Worm (Caenorhabditis elegans) whole organism, L1 larva: Measurements from ENCODE around the gene ZC178.2.

Source experiments
- C04F5.9 ChIP-seq: sonication (generic microtip); optimal IDR thresholded peaks from 2 replicates; lab custom pipeline; 2016; ENCODE audit warnings: missing genetic modification characterization, missing compliant biosample characterization
- C16A3.4 ChIP-seq: fragments of 150-350 bp; optimal IDR thresholded peaks from 2 replicates; lab custom pipeline; 2014; ENCODE audit warnings: missing biosample characterization, missing genetic modification characterization
- F16B12.6 ChIP-seq: fragments of 150-350 bp; optimal IDR thresholded peaks from 2 replicates; lab custom pipeline; 2014; ENCODE audit warnings: missing biosample characterization, missing genetic modification characterization
- Y116A8C.19 ChIP-seq: sonication (generic microtip); optimal IDR thresholded peaks from 2 replicates; lab custom pipeline; 2016; ENCODE audit warnings: missing compliant biosample characterization, missing genetic modification characterization, borderline replicate concordance
- alr-1 ChIP-seq: fragments of 200-800 bp; sonication (Bioruptor generic); optimal IDR thresholded peaks from 2 replicates; lab custom pipeline; 2018; ENCODE audit warnings: borderline replicate concordance, mild to moderate bottlenecking, missing genetic modification characterization, missing compliant biosample characterization
- aly-2 ChIP-seq: fragments of 150-350 bp; optimal IDR thresholded peaks from 2 replicates; lab custom pipeline; 2014; ENCODE audit warnings: missing biosample characterization, missing genetic modification characterization
- ama-1 ChIP-seq: fragments of 150-350 bp; optimal IDR thresholded peaks from 2 replicates; lab custom pipeline; 2014
- blmp-1 ChIP-seq: fragments of 150-350 bp; optimal IDR thresholded peaks from 2 replicates; lab custom pipeline; 2014; ENCODE audit warnings: missing biosample characterization, missing genetic modification characterization
- ceh-63 ChIP-seq: fragments of 200-800 bp; sonication (Bioruptor generic); optimal IDR thresholded peaks from 2 replicates; lab custom pipeline; 2018; ENCODE audit warnings: mild to moderate bottlenecking, missing genetic modification characterization, missing compliant biosample characterization
- ceh-8 ChIP-seq: fragments of 200-800 bp; sonication (Bioruptor generic); optimal IDR thresholded peaks from 2 replicates; lab custom pipeline; 2018; ENCODE audit warnings: mild to moderate bottlenecking, missing genetic modification characterization, moderate library complexity, missing compliant biosample characterization
- ceh-82 ChIP-seq, 3 experiments: fragments of 150-350 bp in 1 of 3; sonication (generic microtip) in 2 of 3; optimal IDR thresholded peaks; 2 replicates each; lab custom pipeline; 2014 to 2017; ENCODE audit warnings: missing biosample characterization in 3 of 3, missing genetic modification characterization in 3 of 3
- ces-1 ChIP-seq: fragments of 150-350 bp; optimal IDR thresholded peaks from 2 replicates; lab custom pipeline; 2014; ENCODE audit warnings: missing biosample characterization, missing genetic modification reagents, missing genetic modification characterization
- efl-1 ChIP-seq, 4 experiments: fragments of 150-350 bp; optimal IDR thresholded peaks in 3 of 4; peaks in 1 of 4; 1 replicate in 1 of 4; 2 replicates in 3 of 4; lab custom pipeline; 2014; ENCODE audit warnings: missing biosample characterization in 2 of 4, missing genetic modification characterization in 2 of 4, missing genetic modification reagents in 2 of 4
- egl-13 ChIP-seq: sonication (generic microtip); optimal IDR thresholded peaks from 2 replicates; lab custom pipeline; 2016; ENCODE audit warnings: missing genotype, missing genetic modification reagents, missing genetic modification characterization, missing compliant biosample characterization
- egl-27 ChIP-seq, 2 experiments: fragments of 150-350 bp in 1 of 2; sonication (generic microtip); optimal IDR thresholded peaks; 3 replicates each; lab custom pipeline; 2017 to 2018; ENCODE audit warnings: missing biosample characterization in 2 of 2, missing genetic modification characterization in 2 of 2, missing genetic modification reagents in 2 of 2
- elt-2 ChIP-seq: sonication (generic microtip); optimal IDR thresholded peaks from 2 replicates; lab custom pipeline; 2016; ENCODE audit warnings: missing genetic modification characterization, mild to moderate bottlenecking, inconsistent platforms, missing compliant biosample characterization, missing genetic modification reagents
- elt-3 ChIP-seq, 6 experiments: fragments of 150-350 bp in 1 of 6; sonication (generic microtip); optimal IDR thresholded peaks; 2 replicates each; lab custom pipeline; 2017 to 2018; ENCODE audit warnings: missing biosample characterization in 6 of 6, missing genetic modification characterization in 6 of 6, inconsistent platforms in 1 of 6
- ets-5 ChIP-seq: fragments of 200-800 bp; sonication (Bioruptor generic); IDR thresholded peaks from 2 replicates; pipeline ENCODE4 v1.3.6; 2022; ENCODE audit warnings: missing genetic modification characterization, missing compliant biosample characterization
- fkh-10 ChIP-seq: sonication (generic microtip); optimal IDR thresholded peaks from 2 replicates; lab custom pipeline; 2017; ENCODE audit warnings: missing biosample characterization, missing genetic modification reagents, missing genetic modification characterization
- fkh-4 ChIP-seq: sonication (generic microtip); optimal IDR thresholded peaks from 2 replicates; lab custom pipeline; 2016; ENCODE audit warnings: missing compliant biosample characterization, missing genetic modification characterization, borderline replicate concordance
- fkh-8 ChIP-seq: sonication (generic microtip); optimal IDR thresholded peaks from 2 replicates; lab custom pipeline; 2016; ENCODE audit warnings: mild to moderate bottlenecking, missing genetic modification characterization, missing compliant biosample characterization
- fos-1 ChIP-seq: fragments of 150-350 bp; optimal IDR thresholded peaks from 2 replicates; lab custom pipeline; 2014; ENCODE audit warnings: missing biosample characterization, missing genetic modification characterization
- grh-1 ChIP-seq: fragments of 200-800 bp; sonication (Bioruptor generic); IDR thresholded peaks from 2 replicates; pipeline ENCODE4 v1.3.6; 2022; ENCODE audit warnings: missing genetic modification reagents, missing genetic modification characterization, missing compliant biosample characterization
- hlh-17 ChIP-seq: fragments of 200-800 bp; sonication (Bioruptor generic); optimal IDR thresholded peaks from 2 replicates; lab custom pipeline; 2018; ENCODE audit warnings: missing genetic modification characterization, mild to moderate bottlenecking, missing compliant biosample characterization, moderate library complexity, borderline replicate concordance
- hlh-4 ChIP-seq: sonication (generic microtip); optimal IDR thresholded peaks from 2 replicates; lab custom pipeline; 2016; ENCODE audit warnings: mild to moderate bottlenecking, missing genetic modification characterization, missing compliant biosample characterization
- hpl-2 ChIP-seq: fragments of 150-350 bp; optimal IDR thresholded peaks from 2 replicates; lab custom pipeline; 2014; ENCODE audit warnings: missing biosample characterization, missing genetic modification reagents, missing genetic modification characterization
- irx-1 ChIP-seq: sonication (generic microtip); optimal IDR thresholded peaks from 2 replicates; lab custom pipeline; 2016; ENCODE audit warnings: missing genetic modification characterization, missing compliant biosample characterization
- lin-15B ChIP-seq: fragments of 150-350 bp; sonication (generic microtip); optimal IDR thresholded peaks from 3 replicates; lab custom pipeline; 2014; ENCODE audit warnings: missing biosample characterization, missing genetic modification characterization
- lin-35 ChIP-seq, 2 experiments: fragments of 150-350 bp; optimal IDR thresholded peaks; 2 replicates each; lab custom pipeline; 2014; ENCODE audit warnings: missing biosample characterization in 2 of 2, missing genetic modification characterization in 2 of 2, missing genetic modification reagents in 2 of 2
- lin-39 ChIP-seq: fragments of 150-350 bp; optimal IDR thresholded peaks from 2 replicates; lab custom pipeline; 2014; ENCODE audit warnings: missing biosample characterization, missing genetic modification reagents, missing genetic modification characterization
- lir-3 ChIP-seq: sonication (generic microtip); optimal IDR thresholded peaks from 2 replicates; lab custom pipeline; 2016; ENCODE audit warnings: mild to moderate bottlenecking, missing genetic modification characterization, moderate library complexity, missing compliant biosample characterization; ENCODE audit not compliant: poor library complexity
- lsy-2 ChIP-seq, 2 experiments: fragments of 150-350 bp; optimal IDR thresholded peaks; 2 replicates each; lab custom pipeline; 2014; ENCODE audit warnings: missing biosample characterization in 2 of 2, missing genetic modification characterization in 2 of 2
- mab-9 ChIP-seq: fragments of 200-800 bp; sonication (Bioruptor generic); IDR thresholded peaks from 2 replicates; pipeline ENCODE4 v1.3.6; 2022; ENCODE audit warnings: missing genetic modification reagents, missing genetic modification characterization, missing compliant biosample characterization
- mef-2 ChIP-seq: fragments of 150-350 bp; optimal IDR thresholded peaks from 2 replicates; lab custom pipeline; 2014; ENCODE audit warnings: missing biosample characterization, missing genetic modification characterization
- nhr-11 ChIP-seq: fragments of 150-350 bp; optimal IDR thresholded peaks from 2 replicates; lab custom pipeline; 2014; ENCODE audit warnings: missing biosample characterization, missing genetic modification characterization
- nhr-20 ChIP-seq: sonication (generic microtip); optimal IDR thresholded peaks from 2 replicates; lab custom pipeline; 2016; ENCODE audit warnings: mild to moderate bottlenecking, missing genetic modification characterization, missing compliant biosample characterization
- nhr-71 ChIP-seq: sonication (generic microtip); optimal IDR thresholded peaks from 2 replicates; lab custom pipeline; 2016; ENCODE audit warnings: mild to moderate bottlenecking, missing genetic modification characterization, moderate library complexity, missing compliant biosample characterization
- nhr-85 ChIP-seq: sonication (generic microtip); peaks from one replicate; lab custom pipeline; 2016; ENCODE audit warnings: missing genetic modification characterization, inconsistent platforms, missing compliant biosample characterization
- nhr-90 ChIP-seq: sonication (generic microtip); optimal IDR thresholded peaks from 2 replicates; lab custom pipeline; 2016; ENCODE audit warnings: mild to moderate bottlenecking, missing genetic modification characterization, missing compliant biosample characterization; ENCODE audit not compliant: poor library complexity
- pqm-1 ChIP-seq: sonication (generic microtip); optimal IDR thresholded peaks from 3 replicates; lab custom pipeline; 2017; ENCODE audit warnings: missing biosample characterization, missing genetic modification characterization
- skn-1 ChIP-seq: fragments of 150-350 bp; optimal IDR thresholded peaks from 2 replicates; lab custom pipeline; 2014; ENCODE audit warnings: missing biosample characterization, missing genetic modification characterization
- snpc-4 ChIP-seq: fragments of 150-350 bp; optimal IDR thresholded peaks from 2 replicates; lab custom pipeline; 2014; ENCODE audit warnings: missing biosample characterization, missing genetic modification characterization
- snu-23 ChIP-seq: sonication (generic microtip); optimal IDR thresholded peaks from 2 replicates; lab custom pipeline; 2016; ENCODE audit warnings: missing genetic modification characterization, missing compliant biosample characterization
- sptf-1 ChIP-seq: fragments of 150-350 bp; optimal IDR thresholded peaks from 2 replicates; lab custom pipeline; 2014; ENCODE audit warnings: missing biosample characterization, missing genetic modification characterization
- tbx-2 ChIP-seq: sonication (generic microtip); optimal IDR thresholded peaks from 2 replicates; lab custom pipeline; 2016; ENCODE audit warnings: missing genetic modification characterization, missing compliant biosample characterization
- tlp-1 ChIP-seq: fragments of 150-350 bp; optimal IDR thresholded peaks from 2 replicates; lab custom pipeline; 2014; ENCODE audit warnings: missing biosample characterization, missing genetic modification characterization
- unc-30 ChIP-seq: sonication (generic microtip); optimal IDR thresholded peaks from 2 replicates; lab custom pipeline; 2017; ENCODE audit warnings: missing biosample characterization, missing genetic modification characterization
- unc-98 ChIP-seq: fragments of 200-800 bp; sonication (Bioruptor generic); IDR thresholded peaks from 2 replicates; pipeline ENCODE4 v1.3.6; 2022; ENCODE audit warnings: missing genetic modification characterization, missing compliant biosample characterization
- vab-15 ChIP-seq: sonication (generic microtip); optimal IDR thresholded peaks from 2 replicates; lab custom pipeline; 2017; ENCODE audit warnings: missing genotype, mild to moderate bottlenecking, missing genetic modification characterization, missing compliant biosample characterization
- xbp-1 ChIP-seq: sonication (generic microtip); optimal IDR thresholded peaks from 2 replicates; lab custom pipeline; 2016; ENCODE audit warnings: missing genetic modification characterization, missing compliant biosample characterization
- zag-1 ChIP-seq: fragments of 150-350 bp; optimal IDR thresholded peaks from 2 replicates; lab custom pipeline; 2014; ENCODE audit warnings: missing biosample characterization, missing genetic modification characterization
- zip-4 ChIP-seq: fragments of 200-800 bp; sonication (Bioruptor generic); optimal IDR thresholded peaks from 2 replicates; lab custom pipeline; 2018; ENCODE audit warnings: mild to moderate bottlenecking, missing genetic modification characterization, moderate library complexity, missing compliant biosample characterization
- ztf-11 ChIP-seq, 2 experiments: sonication (generic microtip); optimal IDR thresholded peaks; 2 replicates each; lab custom pipeline; 2016 to 2017; ENCODE audit warnings: missing genetic modification characterization in 2 of 2, missing biosample characterization in 1 of 2, missing compliant biosample characterization in 1 of 2

The ZC178.2 gene

DNA sequence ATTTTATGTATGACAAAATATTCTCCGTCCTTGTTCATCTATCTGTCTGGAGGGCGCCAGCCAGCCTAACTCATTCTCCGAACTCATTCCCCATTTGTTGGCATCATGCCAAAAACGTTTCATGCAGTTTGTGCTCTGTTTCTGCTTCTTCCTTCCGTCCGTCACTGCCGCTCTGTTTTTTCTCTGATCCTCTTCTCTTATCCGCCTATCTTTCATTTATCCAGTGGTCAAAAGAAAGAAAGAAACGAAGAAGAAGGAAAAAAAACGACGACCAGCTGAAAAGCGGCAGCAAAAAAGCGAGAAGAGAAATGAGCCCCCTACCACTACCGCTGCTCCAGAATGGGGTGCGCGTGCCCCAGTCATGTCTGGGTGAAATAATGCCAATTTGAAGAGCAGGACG lies 48.8 kb downstream of the ZC178.2 start (continued):
- no peak for TF ChIP-seq nhr-20
- no peak for TF ChIP-seq aly-2 (tag; lab: Kevin White, UChicago)
- peak; percentile 67 for TF ChIP-seq nhr-71 (tag; lab: Kevin White, UChicago)
- no peak for TF ChIP-seq Y116A8C.19
- no peak for TF ChIP-seq unc-30 (tag; lab: Kevin White, UChicago)
- no peak for TF ChIP-seq xbp-1 (tag; lab: Kevin White, UChicago)
- TF ChIP-seq hpl-2 (GFP tag; lab: Kevin White, UChicago), result no peak
- peak; percentile 43 for TF ChIP-seq tbx-2 (tag; lab: Kevin White, UChicago)
- TF ChIP-seq snu-23 (GFP tag; lab: Kevin White, UChicago), result peak; percentile 7
- TF ChIP-seq tlp-1 (tag; lab: Kevin White, UChicago), result no peak
- TF ChIP-seq sptf-1 (tag; lab: Kevin White, UChicago), result no peak
- TF ChIP-seq ceh-63 (GFP tag; lab: Kevin White, UChicago), result no peak
- no peak for TF ChIP-seq ama-1 (lab: Kevin White, UChicago)
- no peak for TF ChIP-seq ceh-8 (GFP tag; lab: Kevin White, UChicago)
- no peak for TF ChIP-seq grh-1 (GFP tag; lab: Robert Waterston, UW)
- TF ChIP-seq ceh-82 (tag; optimal IDR thresholded peaks at IDR 0.05; lab: Kevin White, UChicago), result peak in 2 of 3 experiments; percentile 14 to 33
- no peak for TF ChIP-seq F16B12.6 (tag; lab: Kevin White, UChicago)
- TF ChIP-seq C16A3.4, result no peak
- no peak for TF ChIP-seq lin-39
- TF ChIP-seq ets-5, result no peak
- peak in 1 of 2 experiments; percentile 1 for TF ChIP-seq lin-35 (GFP tag; optimal IDR thresholded peaks at IDR 0.05; lab: Kevin White, UChicago)
- no peak for TF ChIP-seq pqm-1
- TF ChIP-seq unc-98 (GFP tag; lab: Robert Waterston, UW), result no peak
- TF ChIP-seq blmp-1, result no peak
- peak; percentile 7 for TF ChIP-seq snpc-4 (tag; lab: Kevin White, UChicago)
- TF ChIP-seq lsy-2 (tag; optimal IDR thresholded peaks at IDR 0.05; lab: Kevin White, UChicago), result peak in 1 of 2 experiments; percentile 14
- no peak for TF ChIP-seq mef-2 (tag; lab: Kevin White, UChicago)
- no peak for TF ChIP-seq zag-1 (tag; lab: Kevin White, UChicago)
- TF ChIP-seq mab-9 (GFP tag; lab: Robert Waterston, UW), result no peak
- TF ChIP-seq elt-3 (tag; optimal IDR thresholded peaks at IDR 0.05; lab: Kevin White, UChicago), result no peak
- no peak for TF ChIP-seq lir-3 (tag; lab: Kevin White, UChicago)
- TF ChIP-seq efl-1 (optimal IDR thresholded peaks at IDR 0.05; lab: Kevin White, UChicago), result peak in 1 of 2 experiments; percentile 16
- peak in 1 of 2 experiments; percentile 51 for TF ChIP-seq efl-1 (GFP tag; optimal IDR thresholded peaks at IDR 0.05 in 1 of 2; lab: Kevin White, UChicago)
- TF ChIP-seq hlh-4 (tag; lab: Kevin White, UChicago), result no peak
- TF ChIP-seq hlh-17, result no peak
- no peak for TF ChIP-seq zip-4 (GFP tag; lab: Kevin White, UChicago)
- TF ChIP-seq fos-1 (tag; lab: Kevin White, UChicago), result no peak
- TF ChIP-seq elt-2 (tag; lab: Kevin White, UChicago), result no peak
- no peak for TF ChIP-seq skn-1 (tag; lab: Kevin White, UChicago)
- no peak for TF ChIP-seq lin-15B (tag; lab: Kevin White, UChicago)
- TF ChIP-seq egl-13 (tag; lab: Kevin White, UChicago), result no peak
- TF ChIP-seq nhr-85 (tag; lab: Kevin White, UChicago), result no peak
- TF ChIP-seq nhr-90 (tag; lab: Kevin White, UChicago), result no peak
- no peak for TF ChIP-seq ztf-11 (tag; optimal IDR thresholded peaks at IDR 0.05; lab: Kevin White, UChicago)
- TF ChIP-seq nhr-11, result no peak
- TF ChIP-seq fkh-4 (tag; lab: Kevin White, UChicago), result no peak
- no peak for TF ChIP-seq egl-27 (tag; optimal IDR thresholded peaks at IDR 0.05; lab: Kevin White, UChicago)
- TF ChIP-seq ces-1, result no peak
- peak; percentile 70 for TF ChIP-seq fkh-8 (tag; lab: Kevin White, UChicago)
- no peak for TF ChIP-seq vab-15 (tag; lab: Kevin White, UChicago)
- no peak for TF ChIP-seq fkh-10 (GFP tag; lab: Kevin White, UChicago)
- TF ChIP-seq irx-1 (tag; lab: Kevin White, UChicago), result peak; percentile 10
- TF ChIP-seq alr-1 (tag; lab: Kevin White, UChicago), result no peak
- TF ChIP-seq C04F5.9 (tag; lab: Kevin White, UChicago), result no peak
